Worm (Caenorhabditis elegans) whole organism, L3 larva: ENCODE results near the gene ZK662.5.
A peak's percentile ranks its signal among the peaks of the same experiment; 100 is the strongest.

Source experiments
- ZK546.5 ChIP-seq: sonication (generic microtip); optimal IDR thresholded peaks from 2 replicates; lab custom pipeline; 2017; ENCODE audit warnings: missing biosample characterization, missing genetic modification characterization
- ama-1 ChIP-seq: fragments of 150-350 bp; optimal IDR thresholded peaks from 2 replicates; lab custom pipeline; 2018
- ceh-16 ChIP-seq: sonication (generic microtip); optimal IDR thresholded peaks from 2 replicates; lab custom pipeline; 2017; ENCODE audit warnings: missing biosample characterization, missing genetic modification characterization
- ceh-28 ChIP-seq: fragments of 150-350 bp; optimal IDR thresholded peaks from 2 replicates; lab custom pipeline; 2014; ENCODE audit warnings: missing biosample characterization, missing genetic modification reagents, missing genetic modification characterization
- ceh-9 ChIP-seq: sonication (generic microtip); optimal IDR thresholded peaks from 2 replicates; lab custom pipeline; 2018; ENCODE audit warnings: missing biosample characterization, missing genetic modification characterization
- daf-12 ChIP-seq: fragments of 150-350 bp; optimal IDR thresholded peaks from 2 replicates; lab custom pipeline; 2014; ENCODE audit warnings: missing biosample characterization, missing genetic modification reagents, missing genetic modification characterization
- egl-27 ChIP-seq: sonication (generic microtip); optimal IDR thresholded peaks from 4 replicates; lab custom pipeline; 2017; ENCODE audit warnings: missing biosample characterization, missing genetic modification reagents, missing genetic modification characterization
- egl-5 ChIP-seq: fragments of 150-350 bp; optimal IDR thresholded peaks from 2 replicates; lab custom pipeline; 2017; ENCODE audit warnings: missing biosample characterization, missing genetic modification reagents, missing genetic modification characterization, inconsistent platforms
- elt-1 ChIP-seq: fragments of 150-350 bp; optimal IDR thresholded peaks from 2 replicates; lab custom pipeline; 2014; ENCODE audit warnings: missing biosample characterization, missing genetic modification characterization
- elt-2 ChIP-seq: sonication (generic microtip); optimal IDR thresholded peaks from 2 replicates; lab custom pipeline; 2016; ENCODE audit warnings: missing genetic modification reagents, mild to moderate bottlenecking, missing genetic modification characterization, missing compliant biosample characterization
- elt-3 ChIP-seq, 3 experiments: fragments of 150-350 bp in 1 of 3; sonication (generic microtip) in 2 of 3; optimal IDR thresholded peaks; 2 replicates in 2 of 3; 4 replicates in 1 of 3; lab custom pipeline; 2014 to 2017; ENCODE audit warnings: missing biosample characterization in 3 of 3, missing genetic modification characterization in 3 of 3
- eor-1 ChIP-seq, 2 experiments: fragments of 150-350 bp; optimal IDR thresholded peaks; 2 replicates each; lab custom pipeline; 2014 to 2018; ENCODE audit warnings: missing biosample characterization in 2 of 2, missing genetic modification characterization in 2 of 2
- fos-1 ChIP-seq: fragments of 150-350 bp; optimal IDR thresholded peaks from 2 replicates; lab custom pipeline; 2014; ENCODE audit warnings: missing biosample characterization, missing genetic modification characterization
- hmg-11 ChIP-seq: sonication (generic microtip); optimal IDR thresholded peaks from 2 replicates; lab custom pipeline; 2016; ENCODE audit warnings: missing genetic modification characterization, missing compliant biosample characterization
- jun-1 ChIP-seq: fragments of 150-350 bp; optimal IDR thresholded peaks from 2 replicates; lab custom pipeline; 2014; ENCODE audit warnings: missing biosample characterization, missing genetic modification reagents, missing genetic modification characterization
- lin-15B ChIP-seq: fragments of 150-350 bp; optimal IDR thresholded peaks from 2 replicates; lab custom pipeline; 2014; ENCODE audit warnings: missing biosample characterization, missing genetic modification characterization
- mdl-1 ChIP-seq: fragments of 150-350 bp; optimal IDR thresholded peaks from 2 replicates; lab custom pipeline; 2014; ENCODE audit warnings: missing biosample characterization, missing genetic modification characterization
- mml-1 ChIP-seq: fragments of 150-350 bp; sonication (generic microtip); optimal IDR thresholded peaks from 3 replicates; lab custom pipeline; 2014; ENCODE audit warnings: missing biosample characterization, missing genetic modification characterization
- nhr-12 ChIP-seq: fragments of 150-350 bp; optimal IDR thresholded peaks from 2 replicates; lab custom pipeline; 2014; ENCODE audit warnings: missing biosample characterization, missing genetic modification characterization
- nhr-23 ChIP-seq: fragments of 150-350 bp; optimal IDR thresholded peaks from 2 replicates; lab custom pipeline; 2014; ENCODE audit warnings: missing biosample characterization, missing genetic modification reagents, missing genetic modification characterization
- nhr-25 ChIP-seq: sonication (generic microtip); optimal IDR thresholded peaks from 2 replicates; lab custom pipeline; 2017; ENCODE audit warnings: missing biosample characterization, missing genetic modification characterization
- nhr-28 ChIP-seq: fragments of 150-350 bp; optimal IDR thresholded peaks from 2 replicates; lab custom pipeline; 2014; ENCODE audit warnings: missing biosample characterization, missing genetic modification characterization
- nhr-43 ChIP-seq: sonication (generic microtip); optimal IDR thresholded peaks from 2 replicates; lab custom pipeline; 2016; ENCODE audit warnings: mild to moderate bottlenecking, missing genetic modification characterization, missing compliant biosample characterization; ENCODE audit not compliant: poor library complexity, severe bottlenecking
- nhr-67 ChIP-seq: fragments of 150-350 bp; optimal IDR thresholded peaks from 2 replicates; lab custom pipeline; 2014; ENCODE audit warnings: missing biosample characterization, missing genetic modification characterization
- nhr-76 ChIP-seq: fragments of 150-350 bp; sonication (generic microtip); optimal IDR thresholded peaks from 5 replicates; lab custom pipeline; 2014; ENCODE audit warnings: missing biosample characterization, missing genetic modification characterization
- nhr-77 ChIP-seq: fragments of 150-350 bp; optimal IDR thresholded peaks from 2 replicates; lab custom pipeline; 2014; ENCODE audit warnings: missing biosample characterization, missing genetic modification characterization
- pha-4 ChIP-seq: fragments of 150-350 bp; optimal IDR thresholded peaks from 2 replicates; lab custom pipeline; 2014; ENCODE audit warnings: missing biosample characterization, missing genetic modification reagents, missing genetic modification characterization
- pqm-1 ChIP-seq: fragments of 150-350 bp; optimal IDR thresholded peaks from 2 replicates; lab custom pipeline; 2017; ENCODE audit warnings: missing biosample characterization, missing genetic modification characterization, inconsistent platforms
- sea-2 ChIP-seq: fragments of 150-350 bp; sonication (generic microtip); optimal IDR thresholded peaks from 4 replicates; lab custom pipeline; 2014; ENCODE audit warnings: missing biosample characterization, missing genetic modification reagents, missing genetic modification characterization
- skn-1 ChIP-seq: fragments of 150-350 bp; optimal IDR thresholded peaks from 2 replicates; lab custom pipeline; 2014; ENCODE audit warnings: missing biosample characterization, missing genetic modification characterization
- snpc-4 ChIP-seq: fragments of 150-350 bp; optimal IDR thresholded peaks from 2 replicates; lab custom pipeline; 2014; ENCODE audit warnings: missing biosample characterization, missing genetic modification characterization
- tbx-2 ChIP-seq: sonication (generic microtip); optimal IDR thresholded peaks from 2 replicates; lab custom pipeline; 2016; ENCODE audit warnings: mild to moderate bottlenecking, missing genetic modification characterization, missing compliant biosample characterization
- unc-39 ChIP-seq: sonication (generic microtip); optimal IDR thresholded peaks from 4 replicates; lab custom pipeline; 2017; ENCODE audit warnings: missing biosample characterization, missing genetic modification characterization
- unc-62 ChIP-seq: fragments of 150-350 bp; sonication (generic microtip); optimal IDR thresholded peaks from 4 replicates; lab custom pipeline; 2014; ENCODE audit warnings: missing biosample characterization, missing genetic modification reagents, missing genetic modification characterization
- zag-1 ChIP-seq: fragments of 150-350 bp; optimal IDR thresholded peaks from 2 replicates; lab custom pipeline; 2014; ENCODE audit warnings: missing biosample characterization, missing genetic modification characterization
- ztf-11 ChIP-seq: fragments of 150-350 bp; optimal IDR thresholded peaks from 2 replicates; lab custom pipeline; 2014; ENCODE audit warnings: missing biosample characterization, missing genetic modification characterization

ZK662.5 gene

ce11 chrX:15742310-15742709, 20.9 kb downstream of the ZK662.5 start, which contains the start of gene nhr-255:
Gene nhr-255 (plus strand): TSS chrX:15742610.
- TF ChIP-seq elt-2 (tag; lab: Kevin White, UChicago), result no peak
- TF ChIP-seq jun-1 (tag; lab: Kevin White, UChicago), result no peak
- TF ChIP-seq mdl-1 (tag; lab: Kevin White, UChicago), result no peak
- no peak for TF ChIP-seq nhr-67 (tag; lab: Kevin White, UChicago)
- TF ChIP-seq nhr-76 (tag; lab: Kevin White, UChicago), result no peak
- no peak for TF ChIP-seq mml-1 (tag; lab: Kevin White, UChicago)
- no peak for TF ChIP-seq ama-1 (lab: Kevin White, UChicago)
- no peak for TF ChIP-seq zag-1
- TF ChIP-seq ceh-28 (tag; lab: Kevin White, UChicago), result no peak
- no peak for TF ChIP-seq nhr-23 (tag; lab: Kevin White, UChicago)
- no peak for TF ChIP-seq tbx-2
- TF ChIP-seq unc-62 (GFP tag; lab: Kevin White, UChicago), result no peak
- no peak for TF ChIP-seq snpc-4

- no peak for TF ChIP-seq zag-1
- no peak for TF ChIP-seq tbx-2
- TF ChIP-seq ceh-9 (tag; lab: Kevin White, UChicago), result no peak
- no peak for TF ChIP-seq unc-62 (GFP tag; lab: Kevin White, UChicago)
- TF ChIP-seq snpc-4, result no peak
- no peak for TF ChIP-seq pha-4 (tag; lab: Kevin White, UChicago)
- no peak for TF ChIP-seq ZK546.5 (tag; lab: Kevin White, UChicago)
- TF ChIP-seq sea-2, result no peak
- no peak for TF ChIP-seq nhr-28
- TF ChIP-seq nhr-77 (tag; lab: Kevin White, UChicago), result no peak
- TF ChIP-seq eor-1 (tag; optimal IDR thresholded peaks at IDR 0.05; lab: Kevin White, UChicago), result no peak
- no peak for TF ChIP-seq ceh-28 (tag; lab: Kevin White, UChicago)
- no peak for TF ChIP-seq nhr-23 (tag; lab: Kevin White, UChicago)
- TF ChIP-seq daf-12 (tag; lab: Kevin White, UChicago), result no peak
- TF ChIP-seq nhr-25 (tag; lab: Kevin White, UChicago), result no peak
- TF ChIP-seq ztf-11 (tag; lab: Kevin White, UChicago), result no peak
- TF ChIP-seq elt-3 (tag; optimal IDR thresholded peaks at IDR 0.05; lab: Kevin White, UChicago), result no peak
Observed at ce11 chrX:15746705-15747104, 25.3 kb downstream of the ZK662.5 start, which contains the start of gene srxa-9. Gene srxa-9 (plus strand): TSS chrX:15747005.

- TF ChIP-seq skn-1 (tag; lab: Kevin White, UChicago), result no peak
- TF ChIP-seq nhr-25 (tag; lab: Kevin White, UChicago), result peak; percentile 39
- TF ChIP-seq pqm-1, result no peak
- no peak for TF ChIP-seq ama-1 (lab: Kevin White, UChicago)
- TF ChIP-seq unc-62 (GFP tag; lab: Kevin White, UChicago), result no peak
- TF ChIP-seq nhr-43 (tag; lab: Kevin White, UChicago), result peak; percentile 51
- TF ChIP-seq egl-27 (tag; lab: Kevin White, UChicago), result no peak
- TF ChIP-seq ceh-28 (tag; lab: Kevin White, UChicago), result no peak
- peak; percentile 16 for TF ChIP-seq lin-15B (tag; lab: Kevin White, UChicago)
- no peak for TF ChIP-seq ceh-16
Observed at ce11 chrX:15747814-15748213, 26.4 kb downstream of the ZK662.5 start.

- no peak for TF ChIP-seq skn-1 (tag; lab: Kevin White, UChicago)
- no peak for TF ChIP-seq tbx-2
- peak; percentile 19 for TF ChIP-seq nhr-43 (tag; lab: Kevin White, UChicago)
Observed at ce11 chrX:15751245-15751644, 29.8 kb downstream of the ZK662.5 start.

ce11 chrX:15757169-15757568, 35.7 kb downstream of the ZK662.5 start, which contains the start of gene wrt-4:
Gene wrt-4 (minus strand): TSS chrX:15757269.
- TF ChIP-seq pqm-1 (no peak), elt-1 (no peak), nhr-67 (tag; lab: Kevin White, UChicago) (no peak), zag-1 (no peak)

- no peak for TF ChIP-seq unc-39 (tag; lab: Kevin White, UChicago)
- no peak for TF ChIP-seq unc-62 (GFP tag; lab: Kevin White, UChicago)
- TF ChIP-seq egl-5 (tag; lab: Kevin White, UChicago), result no peak
- no peak for TF ChIP-seq nhr-12 (tag; lab: Kevin White, UChicago)
- TF ChIP-seq hmg-11, result no peak
- no peak for TF ChIP-seq nhr-23 (tag; lab: Kevin White, UChicago)
- TF ChIP-seq fos-1, result no peak
- no peak for TF ChIP-seq nhr-43 (tag; lab: Kevin White, UChicago)
- TF ChIP-seq ztf-11 (tag; lab: Kevin White, UChicago), result no peak
Observed at ce11 chrX:15759222-15759621, 37.8 kb downstream of the ZK662.5 start.
